Worm (Caenorhabditis elegans): Measurements from ENCODE around the gene pho-1.
A peak's percentile ranks its signal among the peaks of the same experiment; 100 is the strongest.

pho-1 gene

DNA sequence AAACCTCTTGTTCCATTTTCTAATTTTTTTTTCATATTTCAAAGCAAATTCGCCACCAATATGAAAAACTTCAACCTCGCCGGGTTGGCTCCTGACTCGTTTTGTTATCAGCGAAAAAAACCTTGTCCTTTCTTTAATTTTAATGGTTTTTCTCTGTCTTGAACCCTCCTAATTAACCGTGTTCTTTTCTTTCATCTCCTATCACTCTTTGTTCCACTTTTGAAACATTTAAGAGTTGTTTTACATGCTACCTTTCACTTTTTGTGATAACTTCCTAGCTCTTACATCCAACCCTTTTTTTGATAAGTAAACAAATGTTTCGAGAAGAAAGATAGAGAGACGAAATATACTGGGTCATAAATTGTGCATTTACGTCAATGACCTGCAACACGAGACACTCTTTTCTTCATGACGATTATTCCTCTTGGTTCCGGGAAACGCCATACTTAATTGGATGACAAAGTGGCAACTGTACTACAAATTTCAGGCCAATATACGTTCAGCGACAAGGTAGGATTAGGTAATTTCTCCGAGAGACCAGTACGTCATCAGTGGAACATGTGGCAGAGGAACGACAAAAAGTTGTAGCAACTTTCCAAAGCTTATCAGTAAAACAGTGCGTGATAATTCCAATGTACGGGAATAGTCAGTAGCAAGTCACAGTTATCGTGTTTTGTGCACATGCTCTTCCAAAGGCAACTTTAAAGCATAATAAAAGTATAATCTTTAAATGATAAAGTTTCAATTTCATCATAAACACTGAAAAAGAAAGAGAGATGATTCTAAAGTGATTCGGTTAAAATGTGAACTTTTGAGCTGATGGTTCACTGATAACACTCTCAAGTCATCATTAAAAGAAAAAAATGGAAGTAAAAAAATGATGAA, 50.7 kb downstream of the pho-1 start:
- TF ChIP-seq ama-1 (optimal IDR thresholded peaks at IDR 0.05) (no peak), ama-1 (GFP tag; optimal IDR thresholded peaks at IDR 0.05) (no peak), F57C9.4 (tag; optimal IDR thresholded peaks at IDR 0.05) (no peak), tbp1 (GFP tag; optimal IDR thresholded peaks at IDR 0.05) (peak; percentile 8), madf-8 (GFP tag; conservative IDR thresholded peaks at IDR 0.05) (no peak), let-607 (tag; optimal IDR thresholded peaks at IDR 0.05) (peak in 1 of 2 experiments; percentile 8), nfyb-1 (GFP tag; IDR thresholded peaks at IDR 0.05) (no peak), dox-1 (GFP tag; IDR thresholded peaks at IDR 0.05) (no peak), cebp-1 (GFP tag; IDR thresholded peaks at IDR 0.05) (0 out of 2 replicates have a peak, but pooled peaks have one; percentile 51), cebp-1 (tag; optimal IDR thresholded peaks at IDR 0.05) (peak; percentile 30), atf-7 (tag; optimal IDR thresholded peaks at IDR 0.05) (peak; percentile 77), mes-4 (tag; optimal IDR thresholded peaks at IDR 0.05) (no peak), hmg-1.2 (GFP tag; IDR thresholded peaks at IDR 0.05) (0 out of 2 replicates have a peak, but pooled peaks have one; percentile 9), die-1 (tag; optimal IDR thresholded peaks at IDR 0.05) (no peak), F33H1.4 (GFP tag; IDR thresholded peaks at IDR 0.05) (no peak), dpff-1 (tag; optimal IDR thresholded peaks at IDR 0.05) (no peak), F55B11.4 (tag; optimal IDR thresholded peaks at IDR 0.05; ENCODE audit: borderline replicate concordance, insufficient read depth) (no peak), ceh-27 (GFP tag; optimal IDR thresholded peaks at IDR 0.05) (no peak), B0019.2 (GFP tag; conservative IDR thresholded peaks at IDR 0.05) (no peak), T26A5.8 (tag; optimal IDR thresholded peaks at IDR 0.05) (no peak), F49E8.2 (tag; optimal IDR thresholded peaks at IDR 0.05; ENCODE audit: insufficient read depth) (no peak), F39B2.1 (GFP tag; IDR thresholded peaks at IDR 0.05) (no peak), tbx-9 (tag; optimal IDR thresholded peaks at IDR 0.05; ENCODE audit: borderline replicate concordance) (no peak), D2030.7 (GFP tag; IDR thresholded peaks at IDR 0.05) (no peak), ceh-58 (GFP tag; IDR thresholded peaks at IDR 0.05) (no peak), mxl-1 (tag; optimal IDR thresholded peaks at IDR 0.05) (no peak), hsf-1 (GFP tag; IDR thresholded peaks at IDR 0.05) (no peak), ztf-6 (GFP tag; IDR thresholded peaks at IDR 0.05) (no peak), somi-1 (GFP tag; optimal IDR thresholded peaks at IDR 0.05) (no peak), egrh-3 (GFP tag; IDR thresholded peaks at IDR 0.05) (no peak), aptf-3 (GFP tag; IDR thresholded peaks at IDR 0.05) (no peak), nfya-2 (GFP tag; IDR thresholded peaks at IDR 0.05) (no peak), ekl-4 (GFP tag; IDR thresholded peaks at IDR 0.05) (no peak), sdz-38 (tag; optimal IDR thresholded peaks at IDR 0.05) (no peak), hlh-12 (tag; optimal IDR thresholded peaks at IDR 0.05) (no peak), mel-28 (tag; optimal IDR thresholded peaks at IDR 0.05; ENCODE audit: borderline replicate concordance) (no peak), F23B12.7 (tag; optimal IDR thresholded peaks at IDR 0.05; ENCODE audit: insufficient read depth) (no peak), nhr-80 (tag; optimal IDR thresholded peaks at IDR 0.05) (peak; percentile 71), unc-62 (GFP tag; optimal IDR thresholded peaks at IDR 0.05) (no peak), nhr-27 (tag; optimal IDR thresholded peaks at IDR 0.05) (no peak), attf-6 (GFP tag; IDR thresholded peaks at IDR 0.05) (no peak), pbrm-1 (GFP tag; IDR thresholded peaks at IDR 0.05) (no peak), tlf-1 (GFP tag; optimal IDR thresholded peaks at IDR 0.05) (no peak), ztf-25 (GFP tag; IDR thresholded peaks at IDR 0.05) (no peak), akir-1 (GFP tag; optimal IDR thresholded peaks at IDR 0.05) (no peak), madf-10 (tag; optimal IDR thresholded peaks at IDR 0.05) (no peak), sea-2 (GFP tag; IDR thresholded peaks at IDR 0.05) (no peak), egl-18 (GFP tag; IDR thresholded peaks at IDR 0.05) (no peak)
